Worm (Caenorhabditis elegans): ENCODE data around the gene str-151.

Gene str-151

DNA sequence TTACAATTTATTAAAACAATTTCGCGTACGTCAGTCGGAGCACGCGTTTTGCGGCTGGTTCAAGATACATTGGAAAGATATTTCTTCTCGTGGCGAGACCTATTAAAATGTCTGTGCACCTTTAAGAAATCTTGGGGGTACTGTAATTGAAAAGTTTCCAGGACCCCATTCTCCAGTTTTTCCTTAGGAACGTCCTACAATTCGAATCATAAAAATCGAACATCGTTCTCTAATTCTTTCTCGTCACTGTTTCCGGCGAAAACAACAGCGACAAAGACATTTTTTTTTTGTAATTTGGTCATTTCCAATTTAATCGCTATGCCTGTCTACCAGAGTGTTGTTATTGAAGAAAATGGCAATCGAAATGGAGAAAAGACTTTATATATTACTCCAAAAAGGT lies 39.3 kb upstream of the str-151 start, which contains the start of gene Y32B12B.1:
Gene Y32B12B.1 (plus strand): TSS at position 301 of the 400 bp plus-strand sequence.
- TF ChIP-seq ama-1 (optimal IDR thresholded peaks at IDR 0.05) (no peak), nhr-12 (tag; optimal IDR thresholded peaks at IDR 0.05) (no peak), mdl-1 (tag; optimal IDR thresholded peaks at IDR 0.05) (no peak), lin-15B (tag; optimal IDR thresholded peaks at IDR 0.05) (no peak), nhr-84 (tag; optimal IDR thresholded peaks at IDR 0.05) (no peak), isw-1 (GFP tag; IDR thresholded peaks at IDR 0.05) (no peak), nhr-20 (tag; optimal IDR thresholded peaks at IDR 0.05) (no peak), alr-1 (tag; optimal IDR thresholded peaks at IDR 0.05; ENCODE audit: borderline replicate concordance) (no peak), fkh-10 (GFP tag; optimal IDR thresholded peaks at IDR 0.05) (no peak), sup-37 (GFP tag; optimal IDR thresholded peaks at IDR 0.05) (no peak), aha-1 (tag; optimal IDR thresholded peaks at IDR 0.05) (no peak), elt-3 (tag; optimal IDR thresholded peaks at IDR 0.05) (no peak)

DNA sequence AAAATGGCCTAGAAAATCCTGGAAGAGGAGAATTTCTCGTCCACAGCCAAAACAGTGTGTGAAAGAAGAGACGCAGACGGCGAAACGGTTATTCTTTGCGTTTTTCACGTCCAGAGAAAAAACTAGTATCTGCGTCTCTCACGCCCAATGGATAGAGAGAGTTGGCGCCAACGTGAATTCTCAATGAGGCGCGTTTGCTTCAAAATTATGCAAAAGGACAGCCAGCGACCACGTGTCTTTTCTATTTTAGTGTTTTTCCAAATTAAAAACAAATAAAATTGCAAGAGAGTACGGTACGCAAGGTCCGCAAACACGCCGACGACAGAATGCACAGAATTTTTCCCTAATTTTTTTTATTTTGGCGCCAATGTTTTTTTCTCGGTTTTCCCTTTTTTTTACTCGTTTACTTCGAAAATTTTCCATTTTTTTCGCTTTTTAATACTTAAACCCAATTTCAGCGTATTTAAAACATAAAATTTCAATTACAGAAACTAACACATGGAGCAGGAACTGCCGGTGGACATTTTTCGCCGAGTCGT lies 38.0 kb upstream of the str-151 start, which contains the start of gene Y32B12B.2:
Gene Y32B12B.2 (plus strand): TSS at position 489 of the 539 bp plus-strand sequence.
- TF ChIP-seq vab-15 (tag; optimal IDR thresholded peaks at IDR 0.05) (no peak), unc-86 (tag; optimal IDR thresholded peaks at IDR 0.05) (peak; percentile 74), nhr-84 (tag; optimal IDR thresholded peaks at IDR 0.05) (no peak), nhr-19 (GFP tag; conservative IDR thresholded peaks at IDR 0.05) (no peak; the same call in none of the 2 replicates), nhr-76 (tag; optimal IDR thresholded peaks at IDR 0.05) (no peak), Y116A8C.19 (tag; optimal IDR thresholded peaks at IDR 0.05; ENCODE audit: borderline replicate concordance) (no peak), fos-1 (tag; optimal IDR thresholded peaks at IDR 0.05) (no peak), skn-1 (tag; optimal IDR thresholded peaks at IDR 0.05) (peak; percentile 6), zag-1 (tag; optimal IDR thresholded peaks at IDR 0.05) (no peak), sup-37 (GFP tag; optimal IDR thresholded peaks at IDR 0.05) (peak; percentile 19), xbp-1 (tag; optimal IDR thresholded peaks at IDR 0.05) (peak; percentile 47), nhr-71 (tag; optimal IDR thresholded peaks at IDR 0.05) (peak; percentile 77), egl-27 (tag; optimal IDR thresholded peaks at IDR 0.05) (no peak), unc-62 (GFP tag; optimal IDR thresholded peaks at IDR 0.05) (no peak), tlp-1 (tag; optimal IDR thresholded peaks at IDR 0.05) (no peak), lir-3 (tag; optimal IDR thresholded peaks at IDR 0.05; ENCODE audit: poor library complexity) (no peak), dsc-1 (tag; optimal IDR thresholded peaks at IDR 0.05) (peak; percentile 58), ztf-4 (tag; optimal IDR thresholded peaks at IDR 0.05) (no peak), ceh-8 (GFP tag; optimal IDR thresholded peaks at IDR 0.05) (no peak), alr-1 (tag; optimal IDR thresholded peaks at IDR 0.05; ENCODE audit: borderline replicate concordance) (no peak), F16B12.6 (tag; optimal IDR thresholded peaks at IDR 0.05) (peak; percentile 88), C34B4.2 (tag; optimal IDR thresholded peaks at IDR 0.05) (no peak), hlh-17 (GFP tag; optimal IDR thresholded peaks at IDR 0.05; ENCODE audit: borderline replicate concordance) (no peak), unc-30 (tag; optimal IDR thresholded peaks at IDR 0.05) (no peak), ztf-11 (tag; optimal IDR thresholded peaks at IDR 0.05) (peak in 1 of 2 experiments; percentile 31), elt-2 (tag; optimal IDR thresholded peaks at IDR 0.05) (peak; percentile 38), mab-9 (GFP tag; IDR thresholded peaks at IDR 0.05) (0 out of 2 replicates have a peak, but pooled peaks have one; percentile 61), sptf-1 (tag; optimal IDR thresholded peaks at IDR 0.05) (no peak), egl-13 (tag; optimal IDR thresholded peaks at IDR 0.05) (peak; percentile 65), aly-2 (tag; optimal IDR thresholded peaks at IDR 0.05) (no peak), aha-1 (tag; optimal IDR thresholded peaks at IDR 0.05) (no peak), lin-15B (tag; optimal IDR thresholded peaks at IDR 0.05) (peak; percentile 44), unc-130 (tag; optimal IDR thresholded peaks at IDR 0.05) (peak; percentile 8), hpl-2 (GFP tag; optimal IDR thresholded peaks at IDR 0.05) (no peak), C04F5.9 (tag; optimal IDR thresholded peaks at IDR 0.05) (no peak), mef-2 (tag; optimal IDR thresholded peaks at IDR 0.05) (no peak), elt-3 (tag; optimal IDR thresholded peaks at IDR 0.05) (peak in 1 of 6 experiments; percentile 4), ceh-82 (tag; optimal IDR thresholded peaks at IDR 0.05) (peak; percentile 43 to 56 (median 45)), efl-3 (GFP tag; optimal IDR thresholded peaks at IDR 0.05) (no peak), snpc-4 (tag; optimal IDR thresholded peaks at IDR 0.05) (peak; percentile 63), nhr-28 (tag; optimal IDR thresholded peaks at IDR 0.05) (no peak), sox-4 (tag; optimal IDR thresholded peaks at IDR 0.05) (no peak), nhr-77 (tag; optimal IDR thresholded peaks at IDR 0.05) (no peak), nhr-237 (tag; optimal IDR thresholded peaks at IDR 0.05) (no peak)
